Fruit fly (Drosophila melanogaster) whole organism, pupa: ENCODE measurements around the gene Tis11.

Experiments
- CG10348 ChIP-seq: fragments of 200-800 bp; sonication (Bioruptor generic); IDR thresholded peaks from 2 replicates; pipeline ENCODE4 v1.3.6; 2022; ENCODE audit warnings: missing biosample characterization, missing genetic modification characterization
- CG12605 ChIP-seq: fragments of 200-800 bp; sonication (Bioruptor generic); IDR thresholded peaks from 2 replicates; pipeline ENCODE4 v1.3.6; 2022; ENCODE audit warnings: missing biosample characterization, missing genetic modification characterization
- CG13204 ChIP-seq: fragments of 200-800 bp; sonication (Bioruptor generic); optimal IDR thresholded peaks from 2 replicates; lab custom pipeline; 2018; ENCODE audit warnings: missing biosample characterization, mild to moderate bottlenecking, missing genetic modification characterization, moderate library complexity
- CG14655 ChIP-seq: fragments of 200-800 bp; sonication (Bioruptor generic); optimal IDR thresholded peaks from 3 replicates; lab custom pipeline; 2017; ENCODE audit warnings: mild to moderate bottlenecking, missing biosample characterization, missing genetic modification reagents, missing genetic modification characterization
- CG4496 ChIP-seq: fragments of 200-800 bp; sonication (Bioruptor generic); IDR thresholded peaks from 3 replicates; pipeline ENCODE4 v1.3.6; 2022; ENCODE audit warnings: missing biosample characterization, missing genetic modification characterization
- Pif1B ChIP-seq: fragments of 200-800 bp; sonication (Bioruptor generic); optimal IDR thresholded peaks from 3 replicates; lab custom pipeline; 2016; ENCODE audit warnings: missing biosample characterization, missing genetic modification characterization
- fd96Ca ChIP-seq: fragments of 200-800 bp; sonication (Bioruptor generic); IDR thresholded peaks from 3 replicates; pipeline ENCODE4 v1.3.6; 2022; ENCODE audit warnings: missing biosample characterization, missing genetic modification characterization
- gl ChIP-seq: fragments of 200-800 bp; sonication (Bioruptor generic); optimal IDR thresholded peaks from 2 replicates; lab custom pipeline; 2018; ENCODE audit warnings: missing biosample characterization, mild to moderate bottlenecking, missing genetic modification characterization
- rn ChIP-seq: fragments of 200-800 bp; sonication (Bioruptor generic); IDR thresholded peaks from 2 replicates; pipeline ENCODE4 v1.3.6; 2022; ENCODE audit warnings: missing biosample characterization, missing genetic modification characterization

dm6 chrX:12629564-12629963 lies 29.7 kb upstream of the Tis11 start, which contains the start of the genes Aven and CG2540:
- TF ChIP-seq CG14655 (GFP tag; lab: Kevin White, UChicago), result peak; percentile 82
- peak; percentile 4 for TF ChIP-seq CG13204
- TF ChIP-seq gl (tag; lab: Kevin White, UChicago), result peak; percentile 6
- TF ChIP-seq CG4496 (GFP tag; lab: Robert Waterston, UW), result peak; percentile 44; the same call in 1 of the 3 replicates
- TF ChIP-seq Pif1B, result peak; percentile 66
- peak; percentile 43; the same call in 1 of the 2 replicates for TF ChIP-seq CG12605 (GFP tag; lab: Robert Waterston, UW)
- TF ChIP-seq rn, result no peak
- TF ChIP-seq fd96Ca, result peak; percentile 66; the same call in 2 of the 3 replicates
- no peak for TF ChIP-seq CG10348 (GFP tag; lab: Robert Waterston, UW)
